Worm (Caenorhabditis elegans) whole organism, L1 larva: Measurements from ENCODE around the gene cyp-25A1.
A peak's percentile ranks its signal among the peaks of the same experiment; 100 is the strongest.

Source experiments
- C16A3.4 ChIP-seq: fragments of 150-350 bp; optimal IDR thresholded peaks from 2 replicates; lab custom pipeline; 2014; ENCODE audit warnings: missing biosample characterization, missing genetic modification characterization
- F16B12.6 ChIP-seq: fragments of 150-350 bp; optimal IDR thresholded peaks from 2 replicates; lab custom pipeline; 2014; ENCODE audit warnings: missing biosample characterization, missing genetic modification characterization
- Y116A8C.19 ChIP-seq: sonication (generic microtip); optimal IDR thresholded peaks from 2 replicates; lab custom pipeline; 2016; ENCODE audit warnings: missing compliant biosample characterization, missing genetic modification characterization, borderline replicate concordance
- alr-1 ChIP-seq: fragments of 200-800 bp; sonication (Bioruptor generic); optimal IDR thresholded peaks from 2 replicates; lab custom pipeline; 2018; ENCODE audit warnings: borderline replicate concordance, mild to moderate bottlenecking, missing genetic modification characterization, missing compliant biosample characterization
- aly-2 ChIP-seq: fragments of 150-350 bp; optimal IDR thresholded peaks from 2 replicates; lab custom pipeline; 2014; ENCODE audit warnings: missing biosample characterization, missing genetic modification characterization
- ama-1 ChIP-seq: fragments of 150-350 bp; optimal IDR thresholded peaks from 2 replicates; lab custom pipeline; 2014
- ceh-8 ChIP-seq: fragments of 200-800 bp; sonication (Bioruptor generic); optimal IDR thresholded peaks from 2 replicates; lab custom pipeline; 2018; ENCODE audit warnings: mild to moderate bottlenecking, missing genetic modification characterization, moderate library complexity, missing compliant biosample characterization
- ceh-82 ChIP-seq, 3 experiments: fragments of 150-350 bp in 1 of 3; sonication (generic microtip) in 2 of 3; optimal IDR thresholded peaks; 2 replicates each; lab custom pipeline; 2014 to 2017; ENCODE audit warnings: missing biosample characterization in 3 of 3, missing genetic modification characterization in 3 of 3
- ceh-90 ChIP-seq: sonication (generic microtip); optimal IDR thresholded peaks from 2 replicates; lab custom pipeline; 2016; ENCODE audit warnings: missing genetic modification characterization, missing compliant biosample characterization
- dpl-1 ChIP-seq, 3 experiments: fragments of 150-350 bp in 2 of 3; sonication (generic microtip) in 1 of 3; optimal IDR thresholded peaks; 2 replicates each; lab custom pipeline; 2014 to 2017; ENCODE audit warnings: missing biosample characterization in 3 of 3, missing genetic modification characterization in 3 of 3, missing genetic modification reagents in 3 of 3
- dsc-1 ChIP-seq: sonication (generic microtip); optimal IDR thresholded peaks from 2 replicates; lab custom pipeline; 2016; ENCODE audit warnings: mild to moderate bottlenecking, missing genetic modification characterization, missing compliant biosample characterization
- efl-1 ChIP-seq, 4 experiments: fragments of 150-350 bp; optimal IDR thresholded peaks in 3 of 4; peaks in 1 of 4; 1 replicate in 1 of 4; 2 replicates in 3 of 4; lab custom pipeline; 2014; ENCODE audit warnings: missing biosample characterization in 2 of 4, missing genetic modification characterization in 2 of 4, missing genetic modification reagents in 2 of 4
- efl-3 ChIP-seq: fragments of 200-800 bp; sonication (Bioruptor generic); optimal IDR thresholded peaks from 2 replicates; lab custom pipeline; 2018; ENCODE audit warnings: mild to moderate bottlenecking, missing genetic modification characterization, missing compliant biosample characterization
- elt-2 ChIP-seq: sonication (generic microtip); optimal IDR thresholded peaks from 2 replicates; lab custom pipeline; 2016; ENCODE audit warnings: missing genetic modification characterization, mild to moderate bottlenecking, inconsistent platforms, missing compliant biosample characterization, missing genetic modification reagents
- elt-3 ChIP-seq, 6 experiments: fragments of 150-350 bp in 1 of 6; sonication (generic microtip); optimal IDR thresholded peaks; 2 replicates each; lab custom pipeline; 2017 to 2018; ENCODE audit warnings: missing biosample characterization in 6 of 6, missing genetic modification characterization in 6 of 6, inconsistent platforms in 1 of 6
- lin-15B ChIP-seq: fragments of 150-350 bp; sonication (generic microtip); optimal IDR thresholded peaks from 3 replicates; lab custom pipeline; 2014; ENCODE audit warnings: missing biosample characterization, missing genetic modification characterization
- lin-35 ChIP-seq, 2 experiments: fragments of 150-350 bp; optimal IDR thresholded peaks; 2 replicates each; lab custom pipeline; 2014; ENCODE audit warnings: missing biosample characterization in 2 of 2, missing genetic modification characterization in 2 of 2, missing genetic modification reagents in 2 of 2
- lir-3 ChIP-seq: sonication (generic microtip); optimal IDR thresholded peaks from 2 replicates; lab custom pipeline; 2016; ENCODE audit warnings: mild to moderate bottlenecking, missing genetic modification characterization, moderate library complexity, missing compliant biosample characterization; ENCODE audit not compliant: poor library complexity
- mdl-1 ChIP-seq, 2 experiments: fragments of 150-350 bp; optimal IDR thresholded peaks; 2 replicates each; lab custom pipeline; 2014 to 2017; ENCODE audit warnings: missing biosample characterization in 2 of 2, missing genetic modification characterization in 2 of 2, inconsistent platforms in 1 of 2
- nhr-11 ChIP-seq: fragments of 150-350 bp; optimal IDR thresholded peaks from 2 replicates; lab custom pipeline; 2014; ENCODE audit warnings: missing biosample characterization, missing genetic modification characterization
- nhr-12 ChIP-seq: sonication (generic microtip); optimal IDR thresholded peaks from 2 replicates; lab custom pipeline; 2017; ENCODE audit warnings: missing biosample characterization, missing genetic modification characterization
- nhr-19 ChIP-seq: fragments of 200-800 bp; sonication (Bioruptor generic); conservative IDR thresholded peaks from 2 replicates; pipeline ENCODE4 v1.3.6; 2022; ENCODE audit warnings: missing genetic modification characterization, missing compliant biosample characterization
- nhr-20 ChIP-seq: sonication (generic microtip); optimal IDR thresholded peaks from 2 replicates; lab custom pipeline; 2016; ENCODE audit warnings: mild to moderate bottlenecking, missing genetic modification characterization, missing compliant biosample characterization
- nhr-28 ChIP-seq: fragments of 150-350 bp; optimal IDR thresholded peaks from 2 replicates; lab custom pipeline; 2014; ENCODE audit warnings: missing biosample characterization, missing genetic modification characterization
- nhr-47 ChIP-seq: sonication (generic microtip); optimal IDR thresholded peaks from 2 replicates; lab custom pipeline; 2016; ENCODE audit warnings: mild to moderate bottlenecking, missing genetic modification characterization, moderate library complexity, missing compliant biosample characterization
- nhr-71 ChIP-seq: sonication (generic microtip); optimal IDR thresholded peaks from 2 replicates; lab custom pipeline; 2016; ENCODE audit warnings: mild to moderate bottlenecking, missing genetic modification characterization, moderate library complexity, missing compliant biosample characterization
- nhr-76 ChIP-seq: sonication (generic microtip); optimal IDR thresholded peaks from 2 replicates; lab custom pipeline; 2017; ENCODE audit warnings: missing biosample characterization, missing genetic modification characterization
- nhr-77 ChIP-seq: fragments of 150-350 bp; optimal IDR thresholded peaks from 2 replicates; lab custom pipeline; 2014; ENCODE audit warnings: missing biosample characterization, missing genetic modification characterization
- nhr-84 ChIP-seq: sonication (generic microtip); optimal IDR thresholded peaks from 2 replicates; lab custom pipeline; 2017; ENCODE audit warnings: missing biosample characterization, missing genetic modification characterization
- nhr-85 ChIP-seq: sonication (generic microtip); peaks from one replicate; lab custom pipeline; 2016; ENCODE audit warnings: missing genetic modification characterization, inconsistent platforms, missing compliant biosample characterization
- nhr-90 ChIP-seq: sonication (generic microtip); optimal IDR thresholded peaks from 2 replicates; lab custom pipeline; 2016; ENCODE audit warnings: mild to moderate bottlenecking, missing genetic modification characterization, missing compliant biosample characterization; ENCODE audit not compliant: poor library complexity
- pag-3 ChIP-seq: sonication (generic microtip); optimal IDR thresholded peaks from 2 replicates; lab custom pipeline; 2017; ENCODE audit warnings: missing genetic modification characterization, mild to moderate bottlenecking, missing compliant biosample characterization, antibody characterized with exemption, borderline replicate concordance; ENCODE audit not compliant: insufficient read depth
- pax-3 ChIP-seq: fragments of 200-800 bp; sonication (Bioruptor generic); optimal IDR thresholded peaks from 2 replicates; lab custom pipeline; 2018; ENCODE audit warnings: mild to moderate bottlenecking, missing genetic modification characterization, moderate library complexity, missing compliant biosample characterization
- skn-1 ChIP-seq: fragments of 150-350 bp; optimal IDR thresholded peaks from 2 replicates; lab custom pipeline; 2014; ENCODE audit warnings: missing biosample characterization, missing genetic modification characterization
- snpc-4 ChIP-seq: fragments of 150-350 bp; optimal IDR thresholded peaks from 2 replicates; lab custom pipeline; 2014; ENCODE audit warnings: missing biosample characterization, missing genetic modification characterization
- snu-23 ChIP-seq: sonication (generic microtip); optimal IDR thresholded peaks from 2 replicates; lab custom pipeline; 2016; ENCODE audit warnings: missing genetic modification characterization, missing compliant biosample characterization
- sptf-1 ChIP-seq: fragments of 150-350 bp; optimal IDR thresholded peaks from 2 replicates; lab custom pipeline; 2014; ENCODE audit warnings: missing biosample characterization, missing genetic modification characterization
- sup-37 ChIP-seq: fragments of 200-800 bp; sonication (Bioruptor generic); optimal IDR thresholded peaks from 2 replicates; lab custom pipeline; 2018; ENCODE audit warnings: mild to moderate bottlenecking, missing genetic modification characterization, missing compliant biosample characterization
- tbx-2 ChIP-seq: sonication (generic microtip); optimal IDR thresholded peaks from 2 replicates; lab custom pipeline; 2016; ENCODE audit warnings: missing genetic modification characterization, missing compliant biosample characterization
- tlp-1 ChIP-seq: fragments of 150-350 bp; optimal IDR thresholded peaks from 2 replicates; lab custom pipeline; 2014; ENCODE audit warnings: missing biosample characterization, missing genetic modification characterization
- unc-98 ChIP-seq: fragments of 200-800 bp; sonication (Bioruptor generic); IDR thresholded peaks from 2 replicates; pipeline ENCODE4 v1.3.6; 2022; ENCODE audit warnings: missing genetic modification characterization, missing compliant biosample characterization
- vab-15 ChIP-seq: sonication (generic microtip); optimal IDR thresholded peaks from 2 replicates; lab custom pipeline; 2017; ENCODE audit warnings: missing genotype, mild to moderate bottlenecking, missing genetic modification characterization, missing compliant biosample characterization
- xbp-1 ChIP-seq: sonication (generic microtip); optimal IDR thresholded peaks from 2 replicates; lab custom pipeline; 2016; ENCODE audit warnings: missing genetic modification characterization, missing compliant biosample characterization
- zip-4 ChIP-seq: fragments of 200-800 bp; sonication (Bioruptor generic); optimal IDR thresholded peaks from 2 replicates; lab custom pipeline; 2018; ENCODE audit warnings: mild to moderate bottlenecking, missing genetic modification characterization, moderate library complexity, missing compliant biosample characterization

The cyp-25A1 gene

DNA sequence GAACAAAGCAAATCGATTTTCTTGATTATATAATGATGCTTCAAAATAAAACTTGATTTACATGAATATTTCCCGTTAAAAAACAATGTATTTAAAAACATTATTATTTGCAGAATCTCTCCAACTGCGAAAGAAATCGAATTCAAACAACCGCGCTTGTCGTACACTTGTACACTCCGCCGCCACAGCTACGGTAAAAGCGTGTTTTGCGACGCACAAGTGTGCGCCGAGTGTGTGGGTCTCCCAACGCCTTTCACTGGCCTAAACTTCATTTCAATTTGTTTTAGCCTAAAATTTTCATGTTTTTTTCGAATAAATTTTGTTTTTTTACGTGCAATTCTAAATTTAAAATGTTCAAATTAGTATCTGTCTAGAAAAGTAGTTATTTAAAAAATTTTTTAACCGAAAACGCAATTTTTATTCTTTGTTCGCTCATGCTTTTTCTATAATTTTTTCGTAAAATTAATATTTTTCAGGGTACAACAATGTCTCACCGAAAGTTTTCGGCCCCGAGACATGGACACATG, 35.0 kb downstream of the cyp-25A1 start, which contains the start of gene rpl-3 (continued):
- TF ChIP-seq nhr-85: peak; percentile 100
- TF ChIP-seq nhr-76 (tag; lab: Kevin White, UChicago): peak; percentile 98
- TF ChIP-seq ceh-82 (tag; optimal IDR thresholded peaks at IDR 0.05; lab: Kevin White, UChicago): peak; percentile 100

DNA sequence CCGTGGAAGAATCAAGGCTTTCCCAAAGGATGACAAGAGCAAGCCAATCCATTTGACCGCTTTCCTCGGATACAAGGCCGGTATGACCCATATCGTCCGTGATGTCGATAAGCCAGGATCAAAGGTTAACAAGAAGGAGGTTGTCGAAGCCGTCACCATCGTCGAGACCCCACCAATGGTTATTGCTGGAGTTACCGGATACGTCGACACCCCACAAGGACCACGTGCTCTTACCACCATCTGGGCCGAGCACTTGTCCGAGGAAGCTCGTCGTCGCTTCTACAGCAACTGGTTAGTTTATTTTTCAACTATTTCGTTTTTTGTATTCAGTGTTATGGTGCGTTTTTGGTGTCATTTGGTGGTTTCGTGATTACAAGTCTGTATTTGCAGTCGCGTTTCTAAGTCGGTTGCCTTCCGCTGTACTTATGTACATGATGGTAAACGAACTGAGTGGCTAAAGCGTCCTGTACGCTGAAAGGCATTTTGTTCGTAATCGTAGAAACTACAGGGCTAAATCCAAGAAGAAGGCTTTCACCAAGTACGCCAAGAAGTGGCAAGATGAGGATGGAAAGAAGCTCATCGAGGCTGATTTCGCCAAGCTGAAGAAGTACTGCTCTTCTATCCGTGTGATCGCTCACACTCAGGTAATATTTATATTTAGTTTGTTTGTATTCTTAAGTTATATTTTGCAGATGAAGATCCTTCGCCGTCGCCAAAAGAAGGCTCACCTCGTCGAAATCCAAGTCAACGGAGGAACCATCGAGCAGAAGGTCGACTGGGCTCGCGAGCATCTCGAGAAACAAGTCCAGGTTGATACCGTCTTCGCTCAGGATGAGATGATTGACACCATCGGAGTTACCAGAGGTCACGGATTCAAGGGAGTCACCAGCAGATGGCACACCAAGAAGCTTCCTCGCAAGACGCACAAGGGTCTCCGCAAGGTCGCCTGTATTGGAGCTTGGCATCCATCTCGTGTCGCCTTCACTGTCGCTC, 35.8 kb downstream of the cyp-25A1 start:
- TF ChIP-seq nhr-20 (no peak), dpl-1 (GFP tag; optimal IDR thresholded peaks at IDR 0.05; lab: Kevin White, UChicago) (no peak), alr-1 (tag; lab: Kevin White, UChicago) (peak; percentile 80), efl-3 (no peak), zip-4 (GFP tag; lab: Kevin White, UChicago) (no peak), sptf-1 (no peak), tlp-1 (no peak), nhr-19 (GFP tag; lab: Robert Waterston, UW) (no peak), efl-1 (optimal IDR thresholded peaks at IDR 0.05; lab: Kevin White, UChicago) (no peak), efl-1 (GFP tag; optimal IDR thresholded peaks at IDR 0.05 in 1 of 2; lab: Kevin White, UChicago) (peak in 1 of 2 experiments; percentile 77), lin-15B (tag; lab: Kevin White, UChicago) (no peak), vab-15 (tag; lab: Kevin White, UChicago) (peak; percentile 14), elt-3 (tag; optimal IDR thresholded peaks at IDR 0.05; lab: Kevin White, UChicago) (no peak), lir-3 (tag; lab: Kevin White, UChicago) (no peak), nhr-90 (tag; lab: Kevin White, UChicago) (no peak), C16A3.4 (tag; lab: Kevin White, UChicago) (no peak), ceh-82 (tag; optimal IDR thresholded peaks at IDR 0.05; lab: Kevin White, UChicago) (no peak), snpc-4 (tag; lab: Kevin White, UChicago) (no peak)

DNA sequence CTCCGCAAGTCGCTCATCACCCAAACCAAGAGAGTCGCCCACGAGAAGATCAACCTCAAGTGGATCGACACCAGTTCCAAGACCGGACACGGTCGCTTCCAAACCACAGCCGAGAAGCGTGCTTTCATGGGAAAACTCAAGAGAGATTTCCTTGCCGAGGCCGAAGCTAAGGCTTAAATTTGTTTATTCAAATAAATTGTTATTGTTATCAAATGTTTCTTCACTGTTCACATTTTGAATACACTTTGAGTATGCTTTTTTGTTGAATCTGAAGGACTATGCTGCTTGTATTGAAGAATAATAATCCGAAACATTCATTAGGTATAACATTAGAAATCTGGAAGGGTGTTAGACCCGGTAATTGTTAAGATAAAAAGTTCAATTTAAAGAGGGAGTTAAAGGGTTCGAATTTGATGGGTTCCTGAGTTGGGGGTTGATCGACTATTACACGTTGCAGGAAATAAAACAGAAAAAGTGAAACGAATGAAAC, 36.9 kb downstream of the cyp-25A1 start:
- TF ChIP-seq nhr-84: no peak
- TF ChIP-seq ama-1 (lab: Kevin White, UChicago): peak; percentile 31
- no peak for TF ChIP-seq mdl-1 (tag; optimal IDR thresholded peaks at IDR 0.05; lab: Kevin White, UChicago)
- no peak for TF ChIP-seq nhr-12 (tag; lab: Kevin White, UChicago)
- peak in 1 of 2 experiments; percentile 15 for TF ChIP-seq lin-35 (GFP tag; optimal IDR thresholded peaks at IDR 0.05; lab: Kevin White, UChicago)
- TF ChIP-seq nhr-28 (tag; lab: Kevin White, UChicago): no peak
- no peak for TF ChIP-seq pax-3 (tag; lab: Kevin White, UChicago)
- no peak for TF ChIP-seq Y116A8C.19 (tag; lab: Kevin White, UChicago)
- TF ChIP-seq dpl-1 (GFP tag; optimal IDR thresholded peaks at IDR 0.05; lab: Kevin White, UChicago): no peak
- TF ChIP-seq snu-23: peak; percentile 8
- TF ChIP-seq nhr-90 (tag; lab: Kevin White, UChicago): peak; percentile 17
- no peak for TF ChIP-seq tbx-2 (tag; lab: Kevin White, UChicago)
- TF ChIP-seq efl-1 (optimal IDR thresholded peaks at IDR 0.05; lab: Kevin White, UChicago): peak; percentile 1 to 5
- peak in 1 of 2 experiments; percentile 86 for TF ChIP-seq efl-1 (GFP tag; optimal IDR thresholded peaks at IDR 0.05 in 1 of 2; lab: Kevin White, UChicago)
- no peak for TF ChIP-seq unc-98 (GFP tag; lab: Robert Waterston, UW)
- TF ChIP-seq dsc-1: peak; percentile 23
- TF ChIP-seq elt-2 (tag; lab: Kevin White, UChicago): no peak
- no peak for TF ChIP-seq ceh-90 (tag; lab: Kevin White, UChicago)
- TF ChIP-seq aly-2: peak; percentile 67
- peak; percentile 22 for TF ChIP-seq nhr-71 (tag; lab: Kevin White, UChicago)
- TF ChIP-seq nhr-47: peak; percentile 6
- peak; percentile 19 for TF ChIP-seq xbp-1 (tag; lab: Kevin White, UChicago)
- no peak for TF ChIP-seq pag-3 (tag; lab: Kevin White, UChicago)
- no peak for TF ChIP-seq snpc-4 (tag; lab: Kevin White, UChicago)
- no peak for TF ChIP-seq ceh-8 (GFP tag; lab: Kevin White, UChicago)
- peak; percentile 20; the same call in 1 of the 2 replicates for TF ChIP-seq nhr-19 (GFP tag; lab: Robert Waterston, UW)
- peak; percentile 35 for TF ChIP-seq nhr-77 (tag; lab: Kevin White, UChicago)
- no peak for TF ChIP-seq skn-1
- TF ChIP-seq sup-37 (GFP tag; lab: Kevin White, UChicago): no peak
- TF ChIP-seq nhr-11 (tag; lab: Kevin White, UChicago): peak; percentile 25
- no peak for TF ChIP-seq F16B12.6
